Worm (Caenorhabditis elegans): ENCODE data around the gene ZK105.13.

DNA sequence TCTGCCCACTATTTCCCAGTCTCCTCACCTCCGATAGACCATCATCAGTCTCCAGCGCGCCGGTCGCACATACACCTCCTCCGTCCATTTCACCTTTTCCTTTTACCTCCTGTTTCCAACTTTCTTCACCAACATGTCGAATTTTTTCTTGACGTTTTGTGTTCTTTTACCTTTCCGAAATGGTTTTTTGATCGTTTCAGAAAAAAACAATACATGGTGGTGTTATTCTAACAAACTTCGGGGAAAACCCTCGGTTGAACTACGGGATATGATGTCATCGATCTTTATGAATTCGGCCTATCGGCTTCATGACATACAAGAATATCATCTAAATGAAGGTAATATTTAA is 15.7 kb upstream of the ZK105.13 start, which contains the start of gene Y97E10C.1:
- TF ChIP-seq ref-2 (tag; optimal IDR thresholded peaks at IDR 0.05) (no peak), ceh-22 (tag; optimal IDR thresholded peaks at IDR 0.05) (no peak), mec-3 (tag; optimal IDR thresholded peaks at IDR 0.05; ENCODE audit: borderline replicate concordance) (no peak), pqm-1 (tag; optimal IDR thresholded peaks at IDR 0.05) (no peak), K02D7.2 (tag; optimal IDR thresholded peaks at IDR 0.05) (no peak), ceh-2 (tag; optimal IDR thresholded peaks at IDR 0.05) (no peak), ceh-14 (tag; optimal IDR thresholded peaks at IDR 0.05) (no peak), fkh-10 (GFP tag; optimal IDR thresholded peaks at IDR 0.05) (no peak), fax-1 (tag; optimal IDR thresholded peaks at IDR 0.05) (no peak), ceh-9 (tag; optimal IDR thresholded peaks at IDR 0.05) (no peak), F13H6.1 (tag; optimal IDR thresholded peaks at IDR 0.05) (no peak), che-1 (tag; optimal IDR thresholded peaks at IDR 0.05) (no peak)
